Worm (Caenorhabditis elegans) whole organism, L3 larva: Measurements from ENCODE around the gene pqn-68.

ENCODE experiments used
- R02D3.7 ChIP-seq: fragments of 150-350 bp; optimal IDR thresholded peaks from 2 replicates; lab custom pipeline; 2014; ENCODE audit warnings: missing biosample characterization, missing genetic modification characterization
- ama-1 ChIP-seq: fragments of 150-350 bp; optimal IDR thresholded peaks from 2 replicates; lab custom pipeline; 2018
- ceh-28 ChIP-seq: fragments of 150-350 bp; optimal IDR thresholded peaks from 2 replicates; lab custom pipeline; 2014; ENCODE audit warnings: missing biosample characterization, missing genetic modification reagents, missing genetic modification characterization
- ceh-82 ChIP-seq: fragments of 150-350 bp; optimal IDR thresholded peaks from 2 replicates; lab custom pipeline; 2014; ENCODE audit warnings: missing biosample characterization, missing genetic modification characterization
- daf-12 ChIP-seq: fragments of 150-350 bp; optimal IDR thresholded peaks from 2 replicates; lab custom pipeline; 2014; ENCODE audit warnings: missing biosample characterization, missing genetic modification reagents, missing genetic modification characterization
- egl-5 ChIP-seq: fragments of 150-350 bp; optimal IDR thresholded peaks from 2 replicates; lab custom pipeline; 2017; ENCODE audit warnings: missing biosample characterization, missing genetic modification reagents, missing genetic modification characterization, inconsistent platforms
- elt-2 ChIP-seq: sonication (generic microtip); optimal IDR thresholded peaks from 2 replicates; lab custom pipeline; 2016; ENCODE audit warnings: missing genetic modification reagents, mild to moderate bottlenecking, missing genetic modification characterization, missing compliant biosample characterization
- fkh-10 ChIP-seq: sonication (generic microtip); optimal IDR thresholded peaks from 2 replicates; lab custom pipeline; 2017; ENCODE audit warnings: missing biosample characterization, missing genetic modification reagents, missing genetic modification characterization
- fos-1 ChIP-seq: fragments of 150-350 bp; optimal IDR thresholded peaks from 2 replicates; lab custom pipeline; 2014; ENCODE audit warnings: missing biosample characterization, missing genetic modification characterization
- hmg-11 ChIP-seq: sonication (generic microtip); optimal IDR thresholded peaks from 2 replicates; lab custom pipeline; 2016; ENCODE audit warnings: missing genetic modification characterization, missing compliant biosample characterization
- lin-15B ChIP-seq: fragments of 150-350 bp; optimal IDR thresholded peaks from 2 replicates; lab custom pipeline; 2014; ENCODE audit warnings: missing biosample characterization, missing genetic modification characterization
- lin-39 ChIP-seq: fragments of 150-350 bp; optimal IDR thresholded peaks from 2 replicates; lab custom pipeline; 2018; ENCODE audit warnings: missing biosample characterization, missing genetic modification reagents, missing genetic modification characterization
- lsy-12 ChIP-seq: sonication (generic microtip); optimal IDR thresholded peaks from 2 replicates; lab custom pipeline; 2016; ENCODE audit warnings: mild to moderate bottlenecking, missing genetic modification characterization, missing compliant biosample characterization
- mdl-1 ChIP-seq: fragments of 150-350 bp; optimal IDR thresholded peaks from 2 replicates; lab custom pipeline; 2014; ENCODE audit warnings: missing biosample characterization, missing genetic modification characterization
- mml-1 ChIP-seq: fragments of 150-350 bp; sonication (generic microtip); optimal IDR thresholded peaks from 3 replicates; lab custom pipeline; 2014; ENCODE audit warnings: missing biosample characterization, missing genetic modification characterization
- nfya-1 ChIP-seq: sonication (generic microtip); optimal IDR thresholded peaks from 2 replicates; lab custom pipeline; 2017; ENCODE audit warnings: missing genetic modification characterization, mild to moderate bottlenecking, missing compliant biosample characterization, antibody characterized with exemption, moderate library complexity; ENCODE audit not compliant: insufficient read depth
- nhr-12 ChIP-seq: fragments of 150-350 bp; optimal IDR thresholded peaks from 2 replicates; lab custom pipeline; 2014; ENCODE audit warnings: missing biosample characterization, missing genetic modification characterization
- nhr-23 ChIP-seq: fragments of 150-350 bp; optimal IDR thresholded peaks from 2 replicates; lab custom pipeline; 2014; ENCODE audit warnings: missing biosample characterization, missing genetic modification reagents, missing genetic modification characterization
- nhr-237 ChIP-seq: fragments of 150-350 bp; optimal IDR thresholded peaks from 2 replicates; lab custom pipeline; 2014; ENCODE audit warnings: missing biosample characterization, missing genetic modification characterization
- nhr-25 ChIP-seq: sonication (generic microtip); optimal IDR thresholded peaks from 2 replicates; lab custom pipeline; 2017; ENCODE audit warnings: missing biosample characterization, missing genetic modification characterization
- nhr-43 ChIP-seq: sonication (generic microtip); optimal IDR thresholded peaks from 2 replicates; lab custom pipeline; 2016; ENCODE audit warnings: mild to moderate bottlenecking, missing genetic modification characterization, missing compliant biosample characterization; ENCODE audit not compliant: poor library complexity, severe bottlenecking
- nhr-67 ChIP-seq: fragments of 150-350 bp; optimal IDR thresholded peaks from 2 replicates; lab custom pipeline; 2014; ENCODE audit warnings: missing biosample characterization, missing genetic modification characterization
- nhr-76 ChIP-seq: fragments of 150-350 bp; sonication (generic microtip); optimal IDR thresholded peaks from 5 replicates; lab custom pipeline; 2014; ENCODE audit warnings: missing biosample characterization, missing genetic modification characterization
- nhr-77 ChIP-seq: fragments of 150-350 bp; optimal IDR thresholded peaks from 2 replicates; lab custom pipeline; 2014; ENCODE audit warnings: missing biosample characterization, missing genetic modification characterization
- pha-4 ChIP-seq: fragments of 150-350 bp; optimal IDR thresholded peaks from 2 replicates; lab custom pipeline; 2014; ENCODE audit warnings: missing biosample characterization, missing genetic modification reagents, missing genetic modification characterization
- pqm-1 ChIP-seq: fragments of 150-350 bp; optimal IDR thresholded peaks from 2 replicates; lab custom pipeline; 2017; ENCODE audit warnings: missing biosample characterization, missing genetic modification characterization, inconsistent platforms
- skn-1 ChIP-seq: fragments of 150-350 bp; optimal IDR thresholded peaks from 2 replicates; lab custom pipeline; 2014; ENCODE audit warnings: missing biosample characterization, missing genetic modification characterization
- snpc-4 ChIP-seq: fragments of 150-350 bp; optimal IDR thresholded peaks from 2 replicates; lab custom pipeline; 2014; ENCODE audit warnings: missing biosample characterization, missing genetic modification characterization
- tbx-2 ChIP-seq: sonication (generic microtip); optimal IDR thresholded peaks from 2 replicates; lab custom pipeline; 2016; ENCODE audit warnings: mild to moderate bottlenecking, missing genetic modification characterization, missing compliant biosample characterization
- unc-39 ChIP-seq: sonication (generic microtip); optimal IDR thresholded peaks from 4 replicates; lab custom pipeline; 2017; ENCODE audit warnings: missing biosample characterization, missing genetic modification characterization
- zag-1 ChIP-seq: fragments of 150-350 bp; optimal IDR thresholded peaks from 2 replicates; lab custom pipeline; 2014; ENCODE audit warnings: missing biosample characterization, missing genetic modification characterization
- ztf-4 ChIP-seq: fragments of 150-350 bp; optimal IDR thresholded peaks from 2 replicates; lab custom pipeline; 2014; ENCODE audit warnings: missing biosample characterization, missing genetic modification characterization

Gene pqn-68

DNA sequence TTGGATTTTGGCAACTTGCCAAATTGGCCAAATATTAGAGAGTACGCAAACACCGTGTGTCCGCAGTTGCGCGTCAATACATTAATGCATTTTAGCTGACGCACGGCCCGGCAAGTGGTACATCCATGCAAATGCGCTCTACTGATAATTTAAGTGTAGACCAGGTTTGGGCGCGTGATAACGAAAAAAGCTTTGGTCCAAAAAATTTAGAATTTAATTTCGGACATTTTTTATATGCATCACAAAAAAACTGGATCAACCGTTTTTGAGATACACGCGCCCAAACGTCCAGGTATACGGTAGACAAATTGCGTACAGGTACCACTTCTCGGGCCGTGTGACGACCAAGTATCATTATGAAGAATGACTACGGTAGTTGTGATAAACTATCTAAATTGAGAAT is 15.5 kb downstream of the pqn-68 start, which contains the start of gene R186.8:
Gene R186.8, minus strand, starts transcription at position 58 of the 403 bp plus-strand sequence.
- TF ChIP-seq lin-15B (tag; lab: Kevin White, UChicago) (peak; percentile 75), hmg-11 (tag; lab: Kevin White, UChicago) (peak; percentile 68), nfya-1 (tag; lab: Kevin White, UChicago) (peak; percentile 66), elt-2 (peak; percentile 65), pqm-1 (tag; lab: Kevin White, UChicago) (peak; percentile 2), lsy-12 (tag; lab: Kevin White, UChicago) (peak; percentile 58), nhr-25 (peak; percentile 23), nhr-43 (tag; lab: Kevin White, UChicago) (peak; percentile 19), pha-4 (tag; lab: Kevin White, UChicago) (peak; percentile 40), tbx-2 (tag; lab: Kevin White, UChicago) (peak; percentile 5), snpc-4 (tag; lab: Kevin White, UChicago) (peak; percentile 24)

DNA sequence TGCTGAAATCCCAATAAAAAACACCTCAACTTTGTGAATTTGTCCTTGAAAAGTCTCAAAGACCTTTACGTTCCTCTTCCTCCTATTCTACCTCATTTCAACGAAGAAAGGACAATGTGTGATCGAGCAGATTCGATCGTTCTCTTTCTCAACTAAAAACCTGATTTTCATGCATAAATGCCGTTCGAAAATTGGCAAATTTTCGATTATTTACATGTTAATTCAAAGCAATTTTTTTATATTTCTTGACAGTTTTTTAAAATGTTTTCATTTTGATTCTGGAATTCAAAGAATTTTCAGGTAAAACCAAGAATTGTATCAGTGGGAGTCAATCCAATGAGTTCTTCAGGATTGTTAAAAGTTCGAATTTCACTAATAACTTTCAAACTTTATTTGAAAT is 16.1 kb downstream of the pqn-68 start, which contains the start of gene lin-46:
Gene lin-46, plus strand, starts transcription at position 301 of the 400 bp plus-strand sequence.
- TF ChIP-seq R02D3.7 (tag; lab: Kevin White, UChicago) (no peak), nhr-25 (peak; percentile 67)

DNA sequence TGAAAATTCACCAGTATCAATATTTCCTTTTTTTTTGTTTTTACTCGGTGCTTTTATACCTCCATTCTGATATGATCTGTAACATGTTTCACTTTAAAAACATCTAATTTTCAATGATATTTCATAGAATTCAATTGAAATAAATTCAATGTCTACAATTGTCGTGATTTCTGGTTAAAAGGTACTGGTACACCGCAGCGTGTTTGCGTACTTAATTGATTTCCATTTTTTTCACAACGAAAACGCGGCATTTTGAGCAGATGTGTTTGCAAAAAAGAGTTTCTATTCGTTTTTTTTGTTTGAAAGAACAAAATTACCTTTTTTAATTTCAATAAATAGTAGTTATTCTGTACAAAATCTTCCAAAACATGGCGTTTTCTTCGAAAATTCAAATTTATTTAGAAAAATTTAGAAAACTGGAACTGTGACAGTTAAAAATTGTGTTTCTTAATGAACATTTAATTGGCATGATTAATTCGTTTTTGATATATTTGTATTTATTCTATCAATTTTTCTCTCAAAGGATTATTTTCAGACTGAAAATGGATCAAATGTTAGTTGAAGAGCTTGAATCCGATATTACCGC is 18.2 kb downstream of the pqn-68 start, which contains the start of gene pnn-1:
Gene pnn-1, plus strand, starts transcription at position 536 of the 586 bp plus-strand sequence.
- TF ChIP-seq nhr-67, result no peak
- TF ChIP-seq egl-5 (tag; lab: Kevin White, UChicago), result no peak
- TF ChIP-seq pha-4 (tag; lab: Kevin White, UChicago), result peak; percentile 59
- TF ChIP-seq nhr-77 (tag; lab: Kevin White, UChicago), result no peak
- TF ChIP-seq lin-15B (tag; lab: Kevin White, UChicago), result peak; percentile 35
- no peak for TF ChIP-seq nhr-76
- no peak for TF ChIP-seq fkh-10 (GFP tag; lab: Kevin White, UChicago)
- peak; percentile 48 for TF ChIP-seq hmg-11 (tag; lab: Kevin White, UChicago)
- TF ChIP-seq mdl-1 (tag; lab: Kevin White, UChicago), result no peak
- TF ChIP-seq unc-39, result no peak
- no peak for TF ChIP-seq nhr-43 (tag; lab: Kevin White, UChicago)
- no peak for TF ChIP-seq fos-1
- no peak for TF ChIP-seq elt-2
- TF ChIP-seq skn-1 (tag; lab: Kevin White, UChicago), result no peak
- TF ChIP-seq zag-1 (tag; lab: Kevin White, UChicago), result no peak
- no peak for TF ChIP-seq nhr-25
- no peak for TF ChIP-seq ama-1 (lab: Kevin White, UChicago)
- TF ChIP-seq tbx-2 (tag; lab: Kevin White, UChicago), result no peak
- no peak for TF ChIP-seq mml-1
- peak; percentile 45 for TF ChIP-seq nfya-1 (tag; lab: Kevin White, UChicago)
- TF ChIP-seq ztf-4, result no peak
- TF ChIP-seq ceh-82 (tag; lab: Kevin White, UChicago), result no peak
- TF ChIP-seq nhr-12 (tag; lab: Kevin White, UChicago), result no peak

DNA sequence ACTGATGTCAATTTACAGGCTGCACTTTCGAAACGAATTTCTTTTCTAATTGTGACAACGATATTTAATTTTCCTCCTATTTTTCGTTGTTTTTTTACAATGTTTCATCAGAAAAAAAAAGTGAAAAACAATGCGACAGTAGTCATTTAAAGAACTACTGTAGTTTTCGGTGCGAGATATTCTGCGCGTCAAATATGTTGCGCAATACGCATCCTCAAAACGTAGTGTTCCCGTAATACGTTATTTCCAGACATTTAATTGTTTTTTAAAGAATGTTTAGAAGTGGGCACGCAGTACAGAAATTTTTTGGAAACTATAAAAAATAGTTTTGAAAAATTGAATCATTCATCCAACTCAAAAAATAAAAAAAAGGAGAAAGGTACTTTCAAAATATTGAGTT is 21.6 kb downstream of the pqn-68 start:
- TF ChIP-seq daf-12 (tag; lab: Kevin White, UChicago), result no peak
- TF ChIP-seq ztf-4, result no peak
- TF ChIP-seq mdl-1 (tag; lab: Kevin White, UChicago), result no peak
- TF ChIP-seq tbx-2 (tag; lab: Kevin White, UChicago), result no peak
- no peak for TF ChIP-seq nhr-76
- no peak for TF ChIP-seq fos-1
- no peak for TF ChIP-seq unc-39
- TF ChIP-seq ceh-82 (tag; lab: Kevin White, UChicago), result no peak

DNA sequence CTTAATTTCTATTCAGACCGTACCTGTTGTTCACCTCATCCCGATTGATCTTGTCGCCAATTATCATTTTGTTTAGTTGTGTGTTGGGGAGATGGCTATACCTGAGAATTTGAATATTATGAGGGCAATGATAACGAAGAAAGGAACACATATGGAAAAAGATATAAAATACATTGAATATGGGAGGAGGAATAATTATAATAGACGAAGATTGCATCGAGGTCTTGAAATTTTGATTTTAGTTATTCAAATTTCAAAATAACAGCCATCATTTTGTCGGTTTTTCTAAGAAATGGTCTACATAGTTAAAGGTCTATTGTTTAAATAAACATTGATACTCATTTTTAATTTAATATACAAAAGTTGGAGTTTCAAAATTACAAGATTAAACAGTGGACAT is 34.6 kb downstream of the pqn-68 start, which contains the start of gene shw-3:
Gene shw-3, minus strand, starts transcription at position 101 of the 400 bp plus-strand sequence.
- TF ChIP-seq nhr-23 (tag; lab: Kevin White, UChicago) (no peak), unc-39 (no peak), nhr-237 (tag; lab: Kevin White, UChicago) (no peak), daf-12 (tag; lab: Kevin White, UChicago) (no peak), lin-39 (tag; lab: Kevin White, UChicago) (no peak), ceh-28 (tag; lab: Kevin White, UChicago) (no peak), ztf-4 (no peak)
